Worm (Caenorhabditis elegans) whole organism, midembryonic: ENCODE results near the gene W05H7.1.

ENCODE experiments used
- T22C8.4 ChIP-seq: fragments of 200-800 bp; sonication (Bioruptor generic); IDR thresholded peaks from 2 replicates; pipeline ENCODE4 v1.3.6; 2022; ENCODE audit warnings: missing genetic modification characterization, missing compliant biosample characterization
- cog-1 ChIP-seq: sonication (generic microtip); optimal IDR thresholded peaks from 2 replicates; lab custom pipeline; 2016; ENCODE audit warnings: missing genetic modification characterization, missing compliant biosample characterization
- flt-1 ChIP-seq: fragments of 200-800 bp; sonication (Bioruptor generic); IDR thresholded peaks from 2 replicates; pipeline ENCODE4 v1.3.6; 2022; ENCODE audit warnings: missing genetic modification characterization, missing compliant biosample characterization
- klf-2 ChIP-seq: fragments of 200-800 bp; sonication (Bioruptor generic); conservative IDR thresholded peaks from 2 replicates; pipeline ENCODE4 v1.3.6; 2022; ENCODE audit warnings: missing genetic modification reagents, missing genetic modification characterization, missing compliant biosample characterization
- med-1 ChIP-seq: sonication (generic microtip); optimal IDR thresholded peaks from 2 replicates; lab custom pipeline; 2017; ENCODE audit warnings: missing genetic modification characterization, mild to moderate bottlenecking, missing compliant biosample characterization, antibody characterized with exemption, missing genetic modification reagents; ENCODE audit not compliant: insufficient read depth
- ref-1 ChIP-seq: fragments of 200-800 bp; sonication (Bioruptor generic); conservative IDR thresholded peaks from 2 replicates; pipeline ENCODE4 v1.3.6; 2022; ENCODE audit warnings: missing genetic modification reagents, missing genetic modification characterization, missing compliant biosample characterization
- tab-1 ChIP-seq: fragments of 200-800 bp; sonication (Bioruptor generic); IDR thresholded peaks from 2 replicates; pipeline ENCODE4 v1.3.6; 2022; ENCODE audit warnings: missing genetic modification characterization, missing compliant biosample characterization
- ztf-23 ChIP-seq: fragments of 200-800 bp; sonication (Bioruptor generic); IDR thresholded peaks from 2 replicates; pipeline ENCODE4 v1.3.6; 2022; ENCODE audit warnings: missing genetic modification reagents, missing genetic modification characterization, missing compliant biosample characterization
- ztf-29 ChIP-seq: fragments of 200-800 bp; sonication (Bioruptor generic); IDR thresholded peaks from 2 replicates; pipeline ENCODE4 v1.3.6; 2022; ENCODE audit warnings: missing genetic modification reagents, missing genetic modification characterization, missing compliant biosample characterization

ce11 chrX:1409224-1409623, 41.3 kb upstream of the W05H7.1 start:
- TF ChIP-seq flt-1 (GFP tag; lab: Robert Waterston, UW): no peak
- no peak for TF ChIP-seq ztf-23
- TF ChIP-seq ref-1: no peak
- TF ChIP-seq klf-2 (GFP tag; lab: Robert Waterston, UW): no peak
- no peak for TF ChIP-seq tab-1 (GFP tag; lab: Robert Waterston, UW)
- no peak for TF ChIP-seq T22C8.4 (GFP tag; lab: Robert Waterston, UW)
- no peak for TF ChIP-seq ztf-29 (GFP tag; lab: Robert Waterston, UW)
- TF ChIP-seq med-1 (GFP tag; lab: Kevin White, UChicago): no peak
- TF ChIP-seq cog-1 (tag; lab: Kevin White, UChicago): no peak
